Fruit fly (Drosophila melanogaster) whole organism, embryonic: ENCODE results near the gene inc.

Source experiments
- Asciz ChIP-seq: fragments of 200-800 bp; sonication (Bioruptor generic); optimal IDR thresholded peaks from 2 replicates; lab custom pipeline; 2017; ENCODE audit warnings: missing biosample characterization, mild to moderate bottlenecking, missing genetic modification characterization, missing genetic modification reagents
- Atf-2 ChIP-seq: fragments of 200-800 bp; sonication (Bioruptor generic); optimal IDR thresholded peaks from 2 replicates; lab custom pipeline; 2016; ENCODE audit warnings: missing biosample characterization, missing genetic modification characterization
- Bgb ChIP-seq: fragments of 200-800 bp; sonication (Bioruptor generic); IDR thresholded peaks from 2 replicates; pipeline ENCODE4 v1.3.6; 2022; ENCODE audit warnings: missing biosample characterization, missing genetic modification characterization; ENCODE audit not compliant: partially characterized antibody
- CG10654 ChIP-seq: fragments of 200-800 bp; sonication (Bioruptor generic); optimal IDR thresholded peaks from 2 replicates; lab custom pipeline; 2016; ENCODE audit warnings: missing biosample characterization, missing genetic modification characterization
- CG11456 ChIP-seq: fragments of 200-800 bp; sonication (Bioruptor generic); IDR thresholded peaks from 3 replicates; pipeline ENCODE4 v1.3.6; 2022; ENCODE audit warnings: missing biosample characterization, missing genetic modification characterization
- CG11504 ChIP-seq: fragments of 200-800 bp; sonication (Bioruptor generic); optimal IDR thresholded peaks from 3 replicates; lab custom pipeline; 2019; ENCODE audit warnings: missing biosample characterization, mild to moderate bottlenecking, missing genetic modification characterization, moderate library complexity
- CG11560 ChIP-seq: fragments of 200-800 bp; sonication (Bioruptor generic); IDR thresholded peaks from 3 replicates; pipeline ENCODE4 v1.3.6; 2022; ENCODE audit warnings: missing biosample characterization, missing genetic modification characterization
- CG11695 ChIP-seq: fragments of 200-800 bp; sonication (Bioruptor generic); IDR thresholded peaks from 3 replicates; pipeline ENCODE4 v1.3.6; 2022; ENCODE audit warnings: missing biosample characterization, missing genetic modification characterization
- CG12391 ChIP-seq: fragments of 200-800 bp; sonication (Bioruptor generic); optimal IDR thresholded peaks from 3 replicates; lab custom pipeline; 2018; ENCODE audit warnings: missing biosample characterization, mild to moderate bottlenecking, missing genetic modification characterization, moderate library complexity
- CG14050 ChIP-seq: fragments of 200-800 bp; sonication (Bioruptor generic); IDR thresholded peaks from 3 replicates; pipeline ENCODE4 v1.3.6; 2022; ENCODE audit warnings: missing biosample characterization, missing genetic modification characterization
- CG15269 ChIP-seq: fragments of 200-800 bp; sonication (Bioruptor generic); optimal IDR thresholded peaks from 2 replicates; lab custom pipeline; 2018; ENCODE audit warnings: missing biosample characterization, mild to moderate bottlenecking, missing genetic modification characterization, moderate library complexity
- CG1603 ChIP-seq: fragments of 200-800 bp; sonication (Bioruptor generic); optimal IDR thresholded peaks from 2 replicates; lab custom pipeline; 2019; ENCODE audit warnings: missing biosample characterization, mild to moderate bottlenecking, missing genetic modification characterization, moderate library complexity
- CG18262 ChIP-seq: fragments of 200-800 bp; optimal IDR thresholded peaks from 3 replicates; lab custom pipeline; 2019; ENCODE audit warnings: missing biosample characterization, mild to moderate bottlenecking, missing genetic modification characterization, moderate library complexity
- CG1832 ChIP-seq: fragments of 200-800 bp; sonication (Bioruptor generic); optimal IDR thresholded peaks from 2 replicates; lab custom pipeline; 2017; ENCODE audit warnings: missing biosample characterization, mild to moderate bottlenecking, missing genetic modification characterization, inconsistent platforms
- CG2129 ChIP-seq: fragments of 200-800 bp; sonication (Bioruptor generic); IDR thresholded peaks from 2 replicates; pipeline ENCODE4 v1.3.6; 2022; ENCODE audit warnings: missing biosample characterization, missing genetic modification characterization; ENCODE audit not compliant: partially characterized antibody
- CG31365 ChIP-seq: fragments of 200-800 bp; sonication (Bioruptor generic); optimal IDR thresholded peaks from 2 replicates; lab custom pipeline; 2018; ENCODE audit warnings: missing biosample characterization, mild to moderate bottlenecking, missing genetic modification characterization
- CG33557 ChIP-seq: fragments of 200-800 bp; sonication (Bioruptor generic); optimal IDR thresholded peaks from 2 replicates; lab custom pipeline; 2019; ENCODE audit warnings: missing biosample characterization, mild to moderate bottlenecking, missing genetic modification characterization, moderate library complexity
- CG4404 ChIP-seq: fragments of 200-800 bp; sonication (Bioruptor generic); IDR thresholded peaks from 2 replicates; pipeline ENCODE4 v1.3.6; 2022; ENCODE audit warnings: missing biosample characterization, missing genetic modification characterization
- CG6689 ChIP-seq: fragments of 200-800 bp; sonication (Bioruptor generic); IDR thresholded peaks from 2 replicates; pipeline ENCODE4 v1.3.6; 2022; ENCODE audit warnings: missing biosample characterization, missing genetic modification characterization
- CG6854 ChIP-seq: fragments of 200-800 bp; sonication (Bioruptor generic); optimal IDR thresholded peaks from 3 replicates; lab custom pipeline; 2017; ENCODE audit warnings: missing biosample characterization, mild to moderate bottlenecking, missing genetic modification characterization
- CG8089 ChIP-seq: fragments of 200-800 bp; sonication (Bioruptor generic); optimal IDR thresholded peaks from 3 replicates; lab custom pipeline; 2016; ENCODE audit warnings: missing biosample characterization, missing genetic modification characterization
- CG8281 ChIP-seq: fragments of 200-800 bp; sonication (Bioruptor generic); optimal IDR thresholded peaks from 2 replicates; lab custom pipeline; 2018; ENCODE audit warnings: missing biosample characterization, mild to moderate bottlenecking, missing genetic modification characterization, moderate library complexity
- CG8765 ChIP-seq: fragments of 200-800 bp; sonication (Bioruptor generic); IDR thresholded peaks from 2 replicates; pipeline ENCODE4 v1.3.6; 2022; ENCODE audit warnings: missing biosample characterization, missing genetic modification characterization
- CG9215 ChIP-seq: fragments of 200-800 bp; sonication (Bioruptor generic); IDR thresholded peaks from 2 replicates; pipeline ENCODE4 v1.3.6; 2022; ENCODE audit warnings: missing biosample characterization, missing genetic modification characterization
- CG9817 ChIP-seq: fragments of 200-800 bp; sonication (Bioruptor generic); optimal IDR thresholded peaks from 2 replicates; lab custom pipeline; 2018; ENCODE audit warnings: missing biosample characterization, mild to moderate bottlenecking, missing genetic modification characterization, moderate library complexity
- HLH4C ChIP-seq: fragments of 200-800 bp; sonication (Bioruptor generic); IDR thresholded peaks from 3 replicates; pipeline ENCODE4 v1.3.6; 2022; ENCODE audit warnings: missing biosample characterization, missing genetic modification characterization; ENCODE audit not compliant: partially characterized antibody
- HLH54F ChIP-seq: fragments of 200-800 bp; sonication (Bioruptor generic); optimal IDR thresholded peaks from 3 replicates; lab custom pipeline; 2016; ENCODE audit warnings: missing biosample characterization, missing genetic modification characterization
- MESR4 ChIP-seq: fragments of 200-800 bp; sonication (Bioruptor generic); optimal IDR thresholded peaks from 2 replicates; lab custom pipeline; 2018; ENCODE audit warnings: missing biosample characterization, mild to moderate bottlenecking, missing genetic modification characterization, moderate library complexity
- Med ChIP-seq: fragments of 200-800 bp; sonication (Bioruptor generic); peaks from one replicate; lab custom pipeline; 2016; ENCODE audit warnings: missing biosample characterization, missing genetic modification characterization, mild to moderate bottlenecking, inconsistent platforms, moderate library complexity
- Mes4 ChIP-seq: fragments of 200-800 bp; sonication (Bioruptor generic); optimal IDR thresholded peaks from 2 replicates; lab custom pipeline; 2016; ENCODE audit warnings: missing biosample characterization, missing genetic modification characterization
- Ptx1 ChIP-seq: fragments of 200-800 bp; sonication (Bioruptor generic); IDR thresholded peaks from 2 replicates; pipeline ENCODE4 v1.3.6; 2022; ENCODE audit warnings: missing biosample characterization, missing genetic modification characterization
- Sox100B ChIP-seq: fragments of 200-800 bp; sonication (Bioruptor generic); optimal IDR thresholded peaks from 3 replicates; lab custom pipeline; 2018; ENCODE audit warnings: missing biosample characterization, mild to moderate bottlenecking, missing genetic modification characterization
- Sry-δ ChIP-seq: fragments of 200-800 bp; sonication (Bioruptor generic); optimal IDR thresholded peaks from 2 replicates; lab custom pipeline; 2016; ENCODE audit warnings: missing biosample characterization, missing genetic modification characterization
- caup ChIP-seq: fragments of 200-800 bp; sonication (Bioruptor generic); optimal IDR thresholded peaks from 3 replicates; lab custom pipeline; 2017; ENCODE audit warnings: missing biosample characterization, mild to moderate bottlenecking, missing genetic modification characterization, moderate library complexity; ENCODE audit not compliant: severe bottlenecking
- crol ChIP-seq: fragments of 200-800 bp; sonication (Bioruptor generic); IDR thresholded peaks from 2 replicates; pipeline ENCODE4 v1.3.6; 2022; ENCODE audit warnings: missing biosample characterization, missing genetic modification characterization
- dimm ChIP-seq: fragments of 200-800 bp; sonication (Bioruptor generic); IDR thresholded peaks from 2 replicates; pipeline ENCODE4 v1.3.6; 2022; ENCODE audit warnings: missing biosample characterization, missing genetic modification characterization
- fd96Cb ChIP-seq: fragments of 200-800 bp; sonication (Bioruptor generic); optimal IDR thresholded peaks from 2 replicates; lab custom pipeline; 2018; ENCODE audit warnings: missing biosample characterization, mild to moderate bottlenecking, missing genetic modification characterization, moderate library complexity
- fu2 ChIP-seq: fragments of 200-800 bp; sonication (Bioruptor generic); optimal IDR thresholded peaks from 2 replicates; lab custom pipeline; 2016; ENCODE audit warnings: missing biosample characterization, missing genetic modification characterization
- gcm2 ChIP-seq: fragments of 200-800 bp; sonication (Bioruptor generic); optimal IDR thresholded peaks from 2 replicates; lab custom pipeline; 2016; ENCODE audit warnings: missing biosample characterization, missing genetic modification characterization
- gsb ChIP-seq: fragments of 200-800 bp; sonication (Bioruptor generic); IDR thresholded peaks from 2 replicates; pipeline ENCODE4 v1.3.6; 2022; ENCODE audit warnings: missing biosample characterization, missing genetic modification characterization
- klu ChIP-seq: fragments of 200-800 bp; sonication (Bioruptor generic); IDR thresholded peaks from 2 replicates; pipeline ENCODE4 v1.3.6; 2022; ENCODE audit warnings: missing biosample characterization, missing genetic modification characterization
- knrl ChIP-seq: fragments of 200-800 bp; sonication (Bioruptor generic); IDR thresholded peaks from 3 replicates; pipeline ENCODE4 v1.3.6; 2022; ENCODE audit warnings: missing biosample characterization, missing genetic modification characterization; ENCODE audit not compliant: partially characterized antibody
- lmd ChIP-seq: fragments of 200-800 bp; sonication (Bioruptor generic); IDR thresholded peaks from 2 replicates; pipeline ENCODE4 v1.3.6; 2022; ENCODE audit warnings: missing biosample characterization, missing genetic modification characterization
- nom ChIP-seq: fragments of 200-800 bp; sonication (Bioruptor generic); optimal IDR thresholded peaks from 2 replicates; lab custom pipeline; 2017; ENCODE audit warnings: missing biosample characterization, missing genetic modification characterization, mild to moderate bottlenecking, moderate library complexity, missing genetic modification reagents
- otp ChIP-seq: fragments of 200-800 bp; sonication (Bioruptor generic); IDR thresholded peaks from 3 replicates; pipeline ENCODE4, ENCODE4 v1.3.6; 2022; ENCODE audit warnings: missing biosample characterization, missing genetic modification characterization
- pros ChIP-seq: fragments of 200-800 bp; sonication (Bioruptor generic); optimal IDR thresholded peaks from 3 replicates; lab custom pipeline; 2019; ENCODE audit warnings: missing biosample characterization, mild to moderate bottlenecking, missing genetic modification characterization, moderate library complexity
- ro ChIP-seq: fragments of 200-800 bp; sonication (Bioruptor generic); IDR thresholded peaks from 2 replicates; pipeline ENCODE4 v1.3.6; 2022; ENCODE audit warnings: missing biosample characterization, missing genetic modification characterization
- salm ChIP-seq: fragments of 200-800 bp; sonication (Bioruptor generic); optimal IDR thresholded peaks from 2 replicates; lab custom pipeline; 2018; ENCODE audit warnings: missing biosample characterization, mild to moderate bottlenecking, missing genetic modification characterization
- trh ChIP-seq: fragments of 200-800 bp; sonication (Bioruptor generic); optimal IDR thresholded peaks from 2 replicates; lab custom pipeline; 2016; ENCODE audit warnings: missing biosample characterization, missing genetic modification characterization
- unpg ChIP-seq: fragments of 200-800 bp; sonication (Bioruptor generic); optimal IDR thresholded peaks from 3 replicates; lab custom pipeline; 2018; ENCODE audit warnings: missing biosample characterization, mild to moderate bottlenecking, missing genetic modification characterization, moderate library complexity
- zf30C ChIP-seq: fragments of 200-800 bp; sonication (Bioruptor generic); optimal IDR thresholded peaks from 3 replicates; lab custom pipeline; 2018; ENCODE audit warnings: missing biosample characterization, mild to moderate bottlenecking, missing genetic modification characterization

The inc gene

dm6 chrX:1476848-1477247 lies 6.4 kb upstream of the inc start, which contains the start of the genes Rab27 and mei-38 (continued):
- TF ChIP-seq fu2 (GFP tag; lab: Kevin White, UChicago), result peak; percentile 3
- peak; percentile 36; the same call in 1 of the 3 replicates for TF ChIP-seq CG11456 (GFP tag; lab: Robert Waterston, UW)
- no peak for TF ChIP-seq CG12391 (tag; lab: Kevin White, UChicago)
- TF ChIP-seq CG6854, result no peak
- TF ChIP-seq CG11504 (tag; lab: Kevin White, UChicago), result no peak
- TF ChIP-seq CG6689, result no peak
- TF ChIP-seq MESR4 (GFP tag; lab: Kevin White, UChicago), result no peak
- no peak for TF ChIP-seq CG31365 (tag; lab: Kevin White, UChicago)
- no peak for TF ChIP-seq unpg (GFP tag; lab: Kevin White, UChicago)
- no peak for TF ChIP-seq otp (GFP tag; lab: Robert Waterston, UW)
- no peak for TF ChIP-seq CG11695
- no peak for TF ChIP-seq CG9215 (GFP tag; lab: Robert Waterston, UW)
- TF ChIP-seq CG10654 (GFP tag; lab: Kevin White, UChicago), result no peak
- no peak for TF ChIP-seq fd96Cb (tag; lab: Kevin White, UChicago)
- no peak for TF ChIP-seq CG8089
- no peak for TF ChIP-seq salm (tag; lab: Kevin White, UChicago)
- TF ChIP-seq CG1603 (tag; lab: Kevin White, UChicago), result peak; percentile 43
- TF ChIP-seq CG1832 (GFP tag; lab: Kevin White, UChicago), result no peak
- TF ChIP-seq Sox100B (GFP tag; lab: Kevin White, UChicago), result no peak
- no peak for TF ChIP-seq dimm (GFP tag; lab: Robert Waterston, UW)
- TF ChIP-seq CG2129 (GFP tag; lab: Robert Waterston, UW), result peak; percentile 37; the same call in 1 of the 2 replicates
- no peak for TF ChIP-seq CG18262 (tag; lab: Kevin White, UChicago)
- TF ChIP-seq Mes4 (GFP tag; lab: Kevin White, UChicago), result no peak
- no peak for TF ChIP-seq trh (GFP tag; lab: Kevin White, UChicago)
- peak; percentile 62; the same call in 2 of the 3 replicates for TF ChIP-seq HLH4C (GFP tag; lab: Robert Waterston, UW)
- no peak for TF ChIP-seq CG8765 (GFP tag; lab: Robert Waterston, UW)
- TF ChIP-seq CG9817, result no peak
- peak; percentile 60; the same call in 2 of the 3 replicates for TF ChIP-seq knrl (GFP tag; lab: Robert Waterston, UW)
- no peak for TF ChIP-seq lmd
- no peak for TF ChIP-seq klu
- TF ChIP-seq CG33557 (GFP tag; lab: Kevin White, UChicago), result no peak
- TF ChIP-seq CG8281, result no peak
- peak; percentile 76 for TF ChIP-seq Sry-δ (GFP tag; lab: Kevin White, UChicago)
- no peak for TF ChIP-seq CG15269 (tag; lab: Kevin White, UChicago)
- TF ChIP-seq ro (GFP tag; lab: Robert Waterston, UW), result no peak
- no peak for TF ChIP-seq pros
- TF ChIP-seq Bgb (GFP tag; lab: Robert Waterston, UW), result peak; percentile 75
- peak; percentile 40 for TF ChIP-seq zf30C (GFP tag; lab: Kevin White, UChicago)
- TF ChIP-seq CG4404 (GFP tag; lab: Robert Waterston, UW), result no peak; the same call in 1 of the 2 replicates
- no peak for TF ChIP-seq Atf-2 (GFP tag; lab: Kevin White, UChicago)
- no peak for TF ChIP-seq Asciz (GFP tag; lab: Kevin White, UChicago)
- no peak for TF ChIP-seq CG11560
- TF ChIP-seq HLH54F, result peak; percentile 54
- TF ChIP-seq Ptx1 (GFP tag; lab: Robert Waterston, UW), result 0 out of 2 replicates have a peak, but pooled peaks have one; percentile 11
- no peak for TF ChIP-seq gsb (GFP tag; lab: Robert Waterston, UW)
- TF ChIP-seq caup, result peak; percentile 22
- TF ChIP-seq gcm2 (GFP tag; lab: Kevin White, UChicago), result no peak
- no peak for TF ChIP-seq nom (GFP tag; lab: Kevin White, UChicago)
- TF ChIP-seq Med, result peak; percentile 76
- TF ChIP-seq crol (GFP tag; lab: Robert Waterston, UW), result no peak
- TF ChIP-seq CG14050 (GFP tag; lab: Robert Waterston, UW), result no peak
